Worm (Caenorhabditis elegans): ENCODE data around the gene praf-3.
A peak's percentile ranks its signal among the peaks of the same experiment; 100 is the strongest.
"Not testable (repeated sequence)": the region's sequence is repeated elsewhere in the genome, so short reads cannot be mapped to it uniquely, and the experiment has no call there.

The praf-3 gene

DNA sequence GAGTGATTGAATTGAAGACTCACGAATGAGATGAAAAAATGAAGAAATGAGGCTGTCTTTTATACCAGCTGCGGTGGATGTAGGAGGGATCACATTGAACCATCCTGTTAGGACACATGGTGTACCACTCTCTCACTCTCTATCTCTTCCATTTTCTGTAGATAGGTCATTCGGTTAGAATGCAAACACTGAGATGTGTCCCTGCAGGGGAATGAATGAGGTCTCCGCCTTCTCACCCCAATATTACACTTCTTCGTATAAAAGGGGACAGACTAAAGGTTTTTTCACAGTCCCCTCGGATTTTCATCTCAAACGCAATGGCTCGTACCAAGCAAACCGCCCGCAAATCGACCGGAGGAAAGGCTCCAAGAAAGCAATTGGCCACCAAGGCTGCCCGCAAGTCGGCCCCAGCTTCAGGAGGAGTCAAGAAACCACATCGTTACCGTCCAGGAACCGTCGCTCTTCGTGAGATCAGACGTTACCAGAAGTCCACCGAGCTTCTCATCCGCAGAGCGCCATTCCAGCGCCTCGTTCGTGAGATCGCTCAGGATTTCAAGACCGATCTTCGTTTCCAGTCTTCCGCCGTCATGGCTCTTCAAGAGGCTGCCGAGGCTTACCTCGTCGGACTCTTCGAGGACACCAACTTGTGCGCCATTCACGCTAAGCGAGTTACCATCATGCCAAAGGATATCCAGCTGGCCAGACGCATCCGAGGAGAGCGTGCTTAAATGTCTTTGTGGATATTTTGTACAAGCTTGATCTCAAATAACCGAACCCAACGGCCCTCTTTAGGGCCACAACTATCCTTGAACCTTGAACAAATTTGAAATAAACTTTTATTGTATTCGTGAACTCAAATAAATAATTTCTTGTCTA is 45.6 kb upstream of the praf-3 start, which contains the start of gene his-32 (continued):
- TF ChIP-seq ces-1 (GFP tag; optimal IDR thresholded peaks at IDR 0.05) (peak; percentile 39), ham-2 (GFP tag; optimal IDR thresholded peaks at IDR 0.05) (no peak), ceh-83 (GFP tag; optimal IDR thresholded peaks at IDR 0.05) (peak; percentile 76), sptf-1 (tag; optimal IDR thresholded peaks at IDR 0.05) (peak; percentile 70), hlh-1 (tag; optimal IDR thresholded peaks at IDR 0.05) (peak; percentile 64), snpc-4 (tag; optimal IDR thresholded peaks at IDR 0.05) (no peak)

DNA sequence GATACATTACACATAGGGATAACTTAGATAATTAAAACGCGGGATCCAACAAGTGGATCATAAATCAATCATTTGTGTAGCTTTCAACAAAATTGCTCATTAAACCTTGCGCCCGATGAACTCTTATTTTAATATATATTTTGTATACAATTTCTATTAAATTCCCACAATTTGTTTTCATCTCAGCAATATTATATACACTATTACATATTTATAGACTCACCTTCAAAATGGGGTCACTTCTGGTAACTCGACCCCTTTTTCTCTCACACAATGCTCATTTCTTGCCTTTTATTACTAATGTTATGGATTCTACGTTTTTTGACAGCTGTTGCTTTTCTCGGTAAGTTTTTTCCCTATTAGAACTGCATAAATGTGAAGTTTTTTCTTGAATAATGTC is 40.1 kb upstream of the praf-3 start, which contains the start of gene lgc-6:
Gene lgc-6 (plus strand): TSS at position 301 of the 400 bp plus-strand sequence.
- TF ChIP-seq unc-62 (GFP tag; optimal IDR thresholded peaks at IDR 0.05) = no peak

DNA sequence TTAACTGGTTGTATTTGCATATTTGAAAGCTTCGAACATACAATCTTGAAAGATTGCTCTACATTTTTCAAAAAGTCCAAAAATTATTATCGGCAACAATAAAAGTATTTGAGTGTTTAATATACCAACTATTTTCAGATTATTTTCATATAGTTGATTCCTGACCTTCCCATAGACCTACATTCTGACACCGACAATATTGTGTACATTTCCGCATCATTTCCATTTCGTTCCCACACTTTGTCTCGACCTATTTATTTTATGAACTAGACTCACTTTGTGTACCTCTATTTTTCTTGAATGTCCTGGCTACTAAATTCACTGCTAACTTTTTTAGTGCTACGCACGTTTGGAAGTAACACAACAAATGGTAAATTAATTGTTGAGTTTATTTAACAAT is 37.4 kb upstream of the praf-3 start, which contains the start of gene lgc-5:
Gene lgc-5 (plus strand): TSS at position 301 of the 400 bp plus-strand sequence.
- TF ChIP-seq tbx-8 (GFP tag; optimal IDR thresholded peaks at IDR 0.05) = no peak
- no peak for TF ChIP-seq hlh-1 (tag; optimal IDR thresholded peaks at IDR 0.05)
- no peak for TF ChIP-seq nhr-12 (tag; optimal IDR thresholded peaks at IDR 0.05)
- TF ChIP-seq elt-1 (tag; optimal IDR thresholded peaks at IDR 0.05; ENCODE audit: borderline replicate concordance, insufficient read depth) = no peak
- no peak for TF ChIP-seq drap-1 (GFP tag; optimal IDR thresholded peaks at IDR 0.05)
- no peak for TF ChIP-seq unc-62 (GFP tag; optimal IDR thresholded peaks at IDR 0.05)
- no peak for TF ChIP-seq unc-120 (tag; optimal IDR thresholded peaks at IDR 0.05; ENCODE audit: poor library complexity, severe bottlenecking)
- no peak for TF ChIP-seq mls-2 (tag; optimal IDR thresholded peaks at IDR 0.05)
- TF ChIP-seq mep-1 (tag; optimal IDR thresholded peaks at IDR 0.05) = no peak
- no peak for TF ChIP-seq ceh-43 (GFP tag; optimal IDR thresholded peaks at IDR 0.05)
- TF ChIP-seq lin-32 (GFP tag; optimal IDR thresholded peaks at IDR 0.05) = no peak

DNA sequence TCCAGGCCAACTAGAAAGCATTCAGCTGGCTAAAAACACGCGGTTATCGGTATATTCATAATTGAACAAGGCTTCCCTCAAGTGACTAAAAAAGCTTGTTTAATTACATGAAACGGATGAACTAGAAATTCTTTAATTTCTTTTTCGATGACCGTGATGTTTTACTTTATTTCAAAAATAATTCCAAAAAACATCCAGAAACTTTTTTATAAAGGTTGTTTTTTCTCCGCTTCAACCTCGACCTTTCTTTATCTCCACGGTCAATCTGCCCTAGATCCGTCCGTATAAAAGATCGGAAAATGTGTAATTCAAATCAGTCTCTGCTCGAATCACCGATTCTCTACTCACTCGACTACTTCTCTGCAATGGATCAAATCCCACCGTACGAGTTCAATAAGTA is 34.3 kb upstream of the praf-3 start, which contains the start of gene F17E9.5:
Gene F17E9.5 (plus strand): TSS at position 301 of the 400 bp plus-strand sequence.
- TF ChIP-seq unc-120 (tag; optimal IDR thresholded peaks at IDR 0.05; ENCODE audit: poor library complexity, severe bottlenecking) = no peak
- TF ChIP-seq lsy-2 (tag; optimal IDR thresholded peaks at IDR 0.05) = no peak
- no peak for TF ChIP-seq elt-3 (tag; optimal IDR thresholded peaks at IDR 0.05)
- TF ChIP-seq ces-1 (GFP tag; optimal IDR thresholded peaks at IDR 0.05) = no peak

DNA sequence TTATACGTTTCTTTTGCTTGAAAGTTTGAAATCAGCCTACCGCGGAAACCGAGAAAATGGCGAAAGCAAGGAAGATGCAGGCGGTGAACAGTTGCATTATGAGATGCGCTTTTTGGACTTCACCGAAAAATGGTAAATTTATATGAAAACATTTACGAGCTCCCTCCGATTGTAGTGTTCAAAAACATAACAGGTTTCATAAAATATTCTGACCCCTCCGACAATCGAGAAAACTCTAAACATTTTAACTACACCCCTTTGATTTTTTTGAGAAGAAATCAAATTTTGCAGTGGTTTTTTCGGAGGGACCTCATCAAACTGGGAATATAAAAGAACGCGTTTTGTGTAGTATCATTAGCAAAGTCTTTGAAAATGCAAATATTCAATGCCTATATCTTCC is 32.7 kb upstream of the praf-3 start, which contains the start of the genes F17E9.18 and F17E9.15:
Gene F17E9.18 (minus strand): TSS at position 101 of the 400 bp plus-strand sequence.
Gene F17E9.15 (plus strand): TSS at position 368 of the 400 bp plus-strand sequence.
- TF ChIP-seq pha-4 (tag; optimal IDR thresholded peaks at IDR 0.05) (no peak), nhr-28 (tag; optimal IDR thresholded peaks at IDR 0.05) (no peak), cnd-1 (tag; optimal IDR thresholded peaks at IDR 0.05) (no peak)

DNA sequence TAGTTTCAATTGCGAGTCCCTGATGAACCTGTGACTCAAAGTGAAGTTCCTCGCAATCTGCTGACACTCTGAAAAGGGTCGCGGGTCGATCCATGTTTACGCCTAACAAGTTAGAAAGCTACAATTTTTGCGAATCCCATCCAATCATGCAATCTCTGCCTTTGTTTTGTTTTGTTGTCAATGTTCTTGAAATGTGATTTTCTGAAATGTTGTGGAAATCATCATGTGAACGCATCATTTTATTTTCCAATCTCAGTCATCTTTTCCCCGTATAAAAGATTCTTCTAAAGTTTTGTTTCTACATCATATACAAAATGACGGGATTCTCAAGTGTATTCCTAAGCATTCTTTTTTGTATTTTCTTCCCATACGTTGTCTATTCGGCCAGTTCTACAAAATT is 31.7 kb upstream of the praf-3 start, which contains the start of gene F17E9.4:
Gene F17E9.4 (plus strand): TSS at position 301 of the 400 bp plus-strand sequence.
- TF ChIP-seq nhr-12 (tag; optimal IDR thresholded peaks at IDR 0.05) (no peak), blmp-1 (tag; optimal IDR thresholded peaks at IDR 0.05) (no peak), flh-1 (GFP tag; optimal IDR thresholded peaks at IDR 0.05) (no peak)

DNA sequence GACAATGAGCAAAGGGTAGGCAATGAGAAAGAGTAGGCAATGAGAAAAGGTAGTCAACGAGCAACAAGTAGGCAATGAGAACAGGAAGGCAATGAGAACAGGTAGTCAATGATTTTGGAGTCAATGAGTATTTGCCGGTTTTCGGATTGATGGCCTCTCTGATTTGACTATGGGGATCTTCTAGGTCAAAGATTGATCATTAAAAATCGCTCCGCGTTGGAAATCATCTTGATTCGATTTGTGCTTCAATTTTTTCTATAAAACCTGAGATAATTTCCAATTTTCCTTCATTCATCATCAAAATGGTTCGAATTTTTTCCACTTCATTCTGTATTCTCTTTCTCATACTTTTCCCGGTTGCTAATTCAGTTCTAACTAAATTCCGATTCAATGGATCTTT is 27.7 kb upstream of the praf-3 start, which contains the start of gene F17E9.16:
Gene F17E9.16 (plus strand): TSS at position 301 of the 400 bp plus-strand sequence.
- not testable (repeated sequence) for TF ChIP-seq elt-3 (tag; optimal IDR thresholded peaks at IDR 0.05); ceh-43 (GFP tag; optimal IDR thresholded peaks at IDR 0.05); nhr-28 (tag; optimal IDR thresholded peaks at IDR 0.05)

DNA sequence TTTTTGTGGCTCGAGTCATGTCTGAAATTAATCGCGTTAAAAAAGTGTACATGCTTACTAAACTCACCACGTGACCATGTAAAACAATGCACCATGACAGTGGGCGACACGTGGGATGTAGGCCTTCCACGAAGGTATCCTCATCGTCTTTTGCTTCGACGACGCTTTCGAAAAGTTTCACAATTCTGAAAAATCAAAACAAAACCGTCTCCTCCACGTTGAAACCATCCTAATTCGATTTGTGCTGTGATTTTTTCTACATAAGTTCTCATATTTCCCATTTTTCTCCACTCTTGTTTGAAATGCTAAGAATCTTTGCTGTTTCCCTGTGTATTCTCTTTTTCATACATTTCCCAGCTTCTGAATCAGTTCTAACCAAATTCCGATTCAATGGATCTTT is 25.2 kb upstream of the praf-3 start, which contains the start of gene F17E9.3:
Gene F17E9.3 (plus strand): TSS at position 301 of the 400 bp plus-strand sequence.
- TF ChIP-seq ceh-43 (GFP tag; optimal IDR thresholded peaks at IDR 0.05) (no peak), pha-4 (tag; optimal IDR thresholded peaks at IDR 0.05) (no peak), elt-1 (tag; optimal IDR thresholded peaks at IDR 0.05; ENCODE audit: borderline replicate concordance, insufficient read depth) (no peak), hlh-1 (tag; optimal IDR thresholded peaks at IDR 0.05) (no peak), sptf-1 (tag; optimal IDR thresholded peaks at IDR 0.05) (no peak), unc-39 (tag; optimal IDR thresholded peaks at IDR 0.05) (no peak), lsy-2 (tag; optimal IDR thresholded peaks at IDR 0.05) (no peak)
